Worm (Caenorhabditis elegans) whole organism, L4 larva: Measurements from ENCODE around the gene srw-10.

Source experiments
- ama-1 ChIP-seq: fragments of 150-350 bp; optimal IDR thresholded peaks from 2 replicates; lab custom pipeline; 2014; ENCODE audit warnings: inconsistent platforms, mixed read lengths
- fos-1 ChIP-seq: fragments of 150-350 bp; optimal IDR thresholded peaks from 2 replicates; lab custom pipeline; 2014; ENCODE audit warnings: missing biosample characterization, missing genetic modification characterization
- gei-8 ChIP-seq: fragments of 200-800 bp; sonication (Bioruptor generic); optimal IDR thresholded peaks from 2 replicates; lab custom pipeline; 2018; ENCODE audit warnings: mild to moderate bottlenecking, missing genetic modification characterization, missing compliant biosample characterization
- jun-1 ChIP-seq: fragments of 150-350 bp; optimal IDR thresholded peaks from 2 replicates; lab custom pipeline; 2014; ENCODE audit warnings: missing biosample characterization, missing genetic modification reagents, missing genetic modification characterization
- lin-38 ChIP-seq: fragments of 200-800 bp; sonication (Bioruptor generic); IDR thresholded peaks from 2 replicates; pipeline ENCODE4 v1.3.6; 2022; ENCODE audit warnings: missing genetic modification reagents, missing genetic modification characterization, missing compliant biosample characterization
- mdt-29 ChIP-seq: fragments of 200-800 bp; sonication (Bioruptor generic); IDR thresholded peaks from 2 replicates; pipeline ENCODE4 v1.3.6; 2022; ENCODE audit warnings: missing genetic modification reagents, missing genetic modification characterization, missing compliant biosample characterization
- mxl-2 ChIP-seq: fragments of 200-800 bp; sonication (Bioruptor generic); conservative IDR thresholded peaks from 2 replicates; pipeline ENCODE4 v1.3.6; 2022; ENCODE audit warnings: missing genetic modification reagents, missing genetic modification characterization, missing compliant biosample characterization
- nhr-25 ChIP-seq: sonication (generic microtip); optimal IDR thresholded peaks from 2 replicates; lab custom pipeline; 2017; ENCODE audit warnings: missing genetic modification characterization, mild to moderate bottlenecking, missing compliant biosample characterization, antibody characterized with exemption, moderate library complexity, borderline replicate concordance; ENCODE audit not compliant: insufficient read depth
- nhr-76 ChIP-seq: fragments of 150-350 bp; optimal IDR thresholded peaks from 2 replicates; lab custom pipeline; 2014; ENCODE audit warnings: missing biosample characterization, missing genetic modification characterization
- pha-4 ChIP-seq, 2 experiments: fragments of 150-350 bp in 1 of 2; fragments of 200-800 bp in 1 of 2; sonication (Bioruptor generic) in 1 of 2; IDR thresholded peaks in 1 of 2; optimal IDR thresholded peaks in 1 of 2; 2 replicates each; pipeline versions ENCODE4 v1.3.6 to Lab custom; 2014 to 2022; ENCODE audit warnings: missing genetic modification characterization in 2 of 2, missing genetic modification reagents in 2 of 2, missing biosample characterization in 1 of 2, missing compliant biosample characterization in 1 of 2
- snpc-4 ChIP-seq: fragments of 150-350 bp; optimal IDR thresholded peaks from 2 replicates; lab custom pipeline; 2014; ENCODE audit warnings: missing biosample characterization, missing genetic modification characterization
- unc-39 ChIP-seq: sonication (generic microtip); optimal IDR thresholded peaks from 2 replicates; lab custom pipeline; 2017; ENCODE audit warnings: missing biosample characterization, missing genetic modification characterization
- zip-11 ChIP-seq: fragments of 200-800 bp; sonication (Bioruptor generic); IDR thresholded peaks from 2 replicates; pipeline ENCODE4 v1.3.6; 2022; ENCODE audit warnings: missing genetic modification characterization, missing compliant biosample characterization
- ztf-11 ChIP-seq: fragments of 150-350 bp; optimal IDR thresholded peaks from 2 replicates; lab custom pipeline; 2014; ENCODE audit warnings: missing biosample characterization, missing genetic modification characterization

DNA sequence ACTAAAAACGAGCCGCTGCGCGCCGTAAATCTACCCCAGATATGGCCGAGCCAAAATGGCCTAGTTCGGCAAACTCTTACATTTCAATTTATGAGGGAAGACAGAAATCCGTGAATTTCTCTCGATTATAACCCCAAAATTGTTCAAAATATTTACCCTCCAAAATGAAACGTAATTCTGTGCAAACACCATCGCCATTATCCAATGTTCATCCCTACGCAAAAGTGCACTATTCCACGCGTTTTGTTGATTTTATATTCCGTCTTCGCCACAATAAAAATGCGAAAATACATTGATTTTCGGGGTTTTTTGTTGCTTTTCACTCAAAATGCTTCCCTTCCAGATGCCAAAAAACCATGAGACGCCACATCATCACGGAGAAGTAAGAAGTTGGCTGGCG, 43.9 kb upstream of the srw-10 start, which contains the start of gene hut-1:
- TF ChIP-seq jun-1 (tag; lab: Kevin White, UChicago) (no peak), ama-1 (lab: Kevin White, UChicago) (no peak), nhr-76 (no peak), fos-1 (tag; lab: Kevin White, UChicago) (no peak), mdt-29 (no peak), pha-4 (GFP tag; IDR thresholded peaks at IDR 0.05; lab: Robert Waterston, UW) (no peak), pha-4 (tag; optimal IDR thresholded peaks at IDR 0.05; lab: Kevin White, UChicago) (no peak), zip-11 (GFP tag; lab: Robert Waterston, UW) (no peak), nhr-25 (tag; lab: Kevin White, UChicago) (no peak), ztf-11 (tag; lab: Kevin White, UChicago) (no peak), lin-38 (GFP tag; lab: Robert Waterston, UW) (peak; percentile 38), gei-8 (GFP tag; lab: Kevin White, UChicago) (no peak), mxl-2 (no peak), snpc-4 (tag; lab: Kevin White, UChicago) (no peak), unc-39 (tag; lab: Kevin White, UChicago) (no peak)
